Worm (Caenorhabditis elegans) whole organism, L4 larva: Measurements from ENCODE around the gene C09H10.5.
A peak's percentile ranks its signal among the peaks of the same experiment; 100 is the strongest.

Experiments
- F44E2.7 ChIP-seq: fragments of 200-800 bp; sonication (Bioruptor generic); IDR thresholded peaks from 2 replicates; pipeline ENCODE4 v2.1.2; 2022; ENCODE audit warnings: missing genetic modification characterization, missing compliant biosample characterization
- T20F7.1 ChIP-seq: fragments of 200-800 bp; sonication (Bioruptor generic); optimal IDR thresholded peaks from 2 replicates; lab custom pipeline; 2018; ENCODE audit warnings: mild to moderate bottlenecking, missing genetic modification characterization, missing compliant biosample characterization
- T26A8.4 ChIP-seq: fragments of 200-800 bp; sonication (Bioruptor generic); IDR thresholded peaks from 2 replicates; pipeline ENCODE4 v1.3.6; 2022; ENCODE audit warnings: missing genetic modification characterization, missing compliant biosample characterization
- Y5F2A.4 ChIP-seq: fragments of 200-800 bp; sonication (Bioruptor generic); optimal IDR thresholded peaks from 2 replicates; lab custom pipeline; 2018; ENCODE audit warnings: mild to moderate bottlenecking, missing genetic modification characterization, missing compliant biosample characterization
- aha-1 ChIP-seq: fragments of 150-350 bp; peaks from one replicate; lab custom pipeline; 2014; ENCODE audit warnings: missing biosample characterization, missing genetic modification characterization
- aly-2 ChIP-seq: sonication (generic microtip); optimal IDR thresholded peaks from 2 replicates; lab custom pipeline; 2018; ENCODE audit warnings: missing biosample characterization, missing genetic modification characterization
- arid-1 ChIP-seq: fragments of 200-800 bp; sonication (Bioruptor generic); conservative IDR thresholded peaks from 2 replicates; pipeline ENCODE4 v1.3.6; 2022; ENCODE audit warnings: missing genetic modification reagents, missing genetic modification characterization, missing compliant biosample characterization
- attf-4 ChIP-seq: sonication (generic microtip); optimal IDR thresholded peaks from 3 replicates; lab custom pipeline; 2017; ENCODE audit warnings: missing biosample characterization, missing genetic modification characterization
- ceh-62 ChIP-seq: sonication (generic microtip); optimal IDR thresholded peaks from 2 replicates; lab custom pipeline; 2017; ENCODE audit warnings: missing biosample characterization, missing genetic modification characterization
- ceh-82 ChIP-seq: sonication (generic microtip); optimal IDR thresholded peaks from 2 replicates; lab custom pipeline; 2017; ENCODE audit warnings: missing biosample characterization, missing genetic modification characterization
- ces-1 ChIP-seq: fragments of 150-350 bp; sonication (generic microtip); optimal IDR thresholded peaks from 4 replicates; lab custom pipeline; 2014; ENCODE audit warnings: missing biosample characterization, missing genetic modification reagents, missing genetic modification characterization
- ctbp-1 ChIP-seq: fragments of 200-800 bp; sonication (Bioruptor generic); IDR thresholded peaks from 2 replicates; pipeline ENCODE4 v1.3.6; 2022; ENCODE audit warnings: missing genetic modification reagents, missing genetic modification characterization, missing compliant biosample characterization
- daf-12 ChIP-seq: fragments of 150-350 bp; optimal IDR thresholded peaks from 2 replicates; lab custom pipeline; 2014; ENCODE audit warnings: missing biosample characterization, missing genetic modification reagents, missing genetic modification characterization
- daf-16 ChIP-seq, 3 experiments: sonication (generic microtip); optimal IDR thresholded peaks; 2 replicates each; lab custom pipeline; 2016 to 2017; ENCODE audit warnings: missing genetic modification characterization in 3 of 3, missing genetic modification reagents in 3 of 3, mild to moderate bottlenecking in 2 of 3, missing compliant biosample characterization in 2 of 3, missing biosample characterization in 1 of 3, moderate library complexity in 1 of 3
- daf-19 ChIP-seq: fragments of 200-800 bp; sonication (Bioruptor generic); conservative IDR thresholded peaks from 2 replicates; pipeline ENCODE4 v1.3.6; 2022; ENCODE audit warnings: missing genetic modification characterization, missing compliant biosample characterization
- daf-8 ChIP-seq: fragments of 200-800 bp; sonication (Bioruptor generic); IDR thresholded peaks from 2 replicates; pipeline ENCODE4 v1.3.6; 2022; ENCODE audit warnings: missing genetic modification characterization, missing compliant biosample characterization
- dmd-8 ChIP-seq: fragments of 200-800 bp; sonication (Bioruptor generic); IDR thresholded peaks from 2 replicates; pipeline ENCODE4 v1.3.6; 2022; ENCODE audit warnings: missing genetic modification characterization, missing compliant biosample characterization
- dmd-9 ChIP-seq: fragments of 200-800 bp; sonication (Bioruptor generic); IDR thresholded peaks from 2 replicates; pipeline ENCODE4 v1.3.6; 2022; ENCODE audit warnings: missing genetic modification reagents, missing genetic modification characterization, missing compliant biosample characterization
- dpl-1 ChIP-seq: fragments of 150-350 bp; optimal IDR thresholded peaks from 2 replicates; lab custom pipeline; 2014; ENCODE audit warnings: missing biosample characterization, missing genetic modification reagents, missing genetic modification characterization
- duxl-1 ChIP-seq: sonication (generic microtip); optimal IDR thresholded peaks from 2 replicates; lab custom pipeline; 2016; ENCODE audit warnings: mild to moderate bottlenecking, missing genetic modification characterization, moderate library complexity, missing compliant biosample characterization; ENCODE audit not compliant: poor library complexity
- dve-1 ChIP-seq: sonication (generic microtip); optimal IDR thresholded peaks from 2 replicates; lab custom pipeline; 2017; ENCODE audit warnings: antibody characterized with exemption, mild to moderate bottlenecking, missing genetic modification characterization, missing compliant biosample characterization; ENCODE audit not compliant: insufficient read depth
- egl-43 ChIP-seq: fragments of 200-800 bp; sonication (Bioruptor generic); IDR thresholded peaks from 2 replicates; pipeline ENCODE4 v1.3.6; 2022; ENCODE audit warnings: missing genetic modification reagents, missing genetic modification characterization, missing compliant biosample characterization
- gei-8 ChIP-seq: fragments of 200-800 bp; sonication (Bioruptor generic); optimal IDR thresholded peaks from 2 replicates; lab custom pipeline; 2018; ENCODE audit warnings: mild to moderate bottlenecking, missing genetic modification characterization, missing compliant biosample characterization
- hlh-11 ChIP-seq: fragments of 200-800 bp; sonication (Bioruptor generic); optimal IDR thresholded peaks from 2 replicates; lab custom pipeline; 2018; ENCODE audit warnings: mild to moderate bottlenecking, missing genetic modification characterization, missing compliant biosample characterization
- hlh-30 ChIP-seq: sonication (generic microtip); optimal IDR thresholded peaks from 2 replicates; lab custom pipeline; 2017; ENCODE audit warnings: antibody characterized with exemption, mild to moderate bottlenecking, missing genetic modification characterization, missing compliant biosample characterization; ENCODE audit not compliant: insufficient read depth
- hmg-1.1 ChIP-seq: fragments of 200-800 bp; sonication (Bioruptor generic); IDR thresholded peaks from 2 replicates; pipeline ENCODE4 v1.3.6; 2022; ENCODE audit warnings: missing genetic modification reagents, missing genetic modification characterization, missing compliant biosample characterization
- lin-29 ChIP-seq: fragments of 200-800 bp; sonication (Bioruptor generic); IDR thresholded peaks from 2 replicates; pipeline ENCODE4 v1.3.6; 2022; ENCODE audit warnings: missing genetic modification reagents, missing genetic modification characterization, missing compliant biosample characterization
- lin-38 ChIP-seq: fragments of 200-800 bp; sonication (Bioruptor generic); IDR thresholded peaks from 2 replicates; pipeline ENCODE4 v1.3.6; 2022; ENCODE audit warnings: missing genetic modification reagents, missing genetic modification characterization, missing compliant biosample characterization
- lsy-2 ChIP-seq, 2 experiments: fragments of 150-350 bp in 1 of 2; sonication (generic microtip) in 1 of 2; optimal IDR thresholded peaks; 2 replicates each; lab custom pipeline; 2014 to 2017; ENCODE audit warnings: missing biosample characterization in 2 of 2, missing genetic modification characterization in 2 of 2
- madf-5 ChIP-seq, 2 experiments: fragments of 200-800 bp; sonication (Bioruptor generic); IDR thresholded peaks; 2 replicates each; pipeline ENCODE4 v1.3.6; 2022; ENCODE audit warnings: missing compliant biosample characterization in 2 of 2, missing genetic modification characterization in 2 of 2
- madf-9 ChIP-seq: fragments of 200-800 bp; sonication (Bioruptor generic); conservative IDR thresholded peaks from 2 replicates; pipeline ENCODE4 v1.3.6; 2022; ENCODE audit warnings: missing genetic modification reagents, missing genetic modification characterization, missing compliant biosample characterization
- mdt-29 ChIP-seq: fragments of 200-800 bp; sonication (Bioruptor generic); IDR thresholded peaks from 2 replicates; pipeline ENCODE4 v1.3.6; 2022; ENCODE audit warnings: missing genetic modification reagents, missing genetic modification characterization, missing compliant biosample characterization
- mep-1 ChIP-seq: fragments of 150-350 bp; sonication (generic microtip); optimal IDR thresholded peaks from 3 replicates; lab custom pipeline; 2014; ENCODE audit warnings: missing biosample characterization, missing genetic modification characterization
- mes-2 ChIP-seq: sonication (generic microtip); optimal IDR thresholded peaks from 2 replicates; lab custom pipeline; 2016; ENCODE audit warnings: missing genotype, mild to moderate bottlenecking, missing genetic modification characterization, missing compliant biosample characterization; ENCODE audit not compliant: poor library complexity, severe bottlenecking
- mxl-2 ChIP-seq: fragments of 200-800 bp; sonication (Bioruptor generic); conservative IDR thresholded peaks from 2 replicates; pipeline ENCODE4 v1.3.6; 2022; ENCODE audit warnings: missing genetic modification reagents, missing genetic modification characterization, missing compliant biosample characterization
- nhr-10 ChIP-seq: fragments of 150-350 bp; optimal IDR thresholded peaks from 2 replicates; lab custom pipeline; 2014; ENCODE audit warnings: missing biosample characterization, missing genetic modification characterization
- nhr-102 ChIP-seq: sonication (generic microtip); optimal IDR thresholded peaks from 2 replicates; lab custom pipeline; 2016; ENCODE audit warnings: mild to moderate bottlenecking, missing genetic modification characterization, moderate library complexity, missing compliant biosample characterization
- nhr-28 ChIP-seq: fragments of 150-350 bp; optimal IDR thresholded peaks from 2 replicates; lab custom pipeline; 2014; ENCODE audit warnings: missing biosample characterization, missing genetic modification characterization
- nhr-48 ChIP-seq: sonication (generic microtip); optimal IDR thresholded peaks from 2 replicates; lab custom pipeline; 2016; ENCODE audit warnings: mild to moderate bottlenecking, missing genetic modification characterization, missing compliant biosample characterization
- nhr-6 ChIP-seq: fragments of 150-350 bp; optimal IDR thresholded peaks from 2 replicates; lab custom pipeline; 2014; ENCODE audit warnings: missing biosample characterization, missing genetic modification characterization
- nhr-77 ChIP-seq: fragments of 150-350 bp; optimal IDR thresholded peaks from 2 replicates; lab custom pipeline; 2014; ENCODE audit warnings: missing biosample characterization, missing genetic modification characterization
- pha-4 ChIP-seq, 2 experiments: fragments of 150-350 bp in 1 of 2; fragments of 200-800 bp in 1 of 2; sonication (Bioruptor generic) in 1 of 2; IDR thresholded peaks in 1 of 2; optimal IDR thresholded peaks in 1 of 2; 2 replicates each; pipeline versions ENCODE4 v1.3.6 to Lab custom; 2014 to 2022; ENCODE audit warnings: missing genetic modification characterization in 2 of 2, missing genetic modification reagents in 2 of 2, missing biosample characterization in 1 of 2, missing compliant biosample characterization in 1 of 2
- sdz-12 ChIP-seq: fragments of 200-800 bp; sonication (Bioruptor generic); optimal IDR thresholded peaks from 2 replicates; lab custom pipeline; 2018; ENCODE audit warnings: mild to moderate bottlenecking, missing genetic modification characterization, missing compliant biosample characterization
- spr-1 ChIP-seq: sonication (generic microtip); optimal IDR thresholded peaks from 2 replicates; lab custom pipeline; 2016; ENCODE audit warnings: mild to moderate bottlenecking, missing genetic modification characterization, missing compliant biosample characterization
- spr-3 ChIP-seq: fragments of 200-800 bp; sonication (Bioruptor generic); optimal IDR thresholded peaks from 2 replicates; lab custom pipeline; 2018; ENCODE audit warnings: mild to moderate bottlenecking, missing genetic modification characterization, missing compliant biosample characterization
- tag-97 ChIP-seq: fragments of 200-800 bp; sonication (Bioruptor generic); IDR thresholded peaks from 2 replicates; pipeline ENCODE4 v1.3.6; 2022; ENCODE audit warnings: missing genetic modification characterization, missing compliant biosample characterization
- tra-1 ChIP-seq: fragments of 200-800 bp; sonication (Bioruptor generic); IDR thresholded peaks from 2 replicates; pipeline ENCODE4 v1.3.6; 2022; ENCODE audit warnings: missing genetic modification reagents, missing genetic modification characterization, missing compliant biosample characterization
- zag-1 ChIP-seq: fragments of 150-350 bp; optimal IDR thresholded peaks from 2 replicates; lab custom pipeline; 2014; ENCODE audit warnings: missing biosample characterization, missing genetic modification characterization

C09H10.5 gene

ce11 chrII:11152495-11152894, 48.9 kb upstream of the C09H10.5 start, which contains the start of gene pqm-1:
TSS of gene pqm-1 (minus strand) at chrII:11152595.
- TF ChIP-seq tag-97 (GFP tag; lab: Robert Waterston, UW) (no peak), aha-1 (peak; percentile 21)

ce11 chrII:11150976-11151375, 47.4 kb upstream of the C09H10.5 start:
- TF ChIP-seq dpl-1 (GFP tag; lab: Kevin White, UChicago) (no peak), T20F7.1 (peak; percentile 21), lin-38 (GFP tag; lab: Robert Waterston, UW) (0 out of 2 replicates have a peak, but pooled peaks have one; percentile 25), hlh-30 (tag; lab: Kevin White, UChicago) (peak; percentile 81), egl-43 (GFP tag; lab: Robert Waterston, UW) (no peak), hlh-11 (tag; lab: Kevin White, UChicago) (peak; percentile 87), madf-5 (GFP tag; IDR thresholded peaks at IDR 0.05; lab: Robert Waterston, UW) (no peak), madf-9 (GFP tag; lab: Robert Waterston, UW) (no peak), lin-29 (no peak), mxl-2 (no peak), tra-1 (GFP tag; lab: Robert Waterston, UW) (peak; percentile 56; the same call in 1 of the 2 replicates), mdt-29 (peak; percentile 87), aha-1 (peak; percentile 81), F44E2.7 (GFP tag; lab: Robert Waterston, UW) (no peak), hmg-1.1 (GFP tag; lab: Robert Waterston, UW) (no peak), ceh-82 (tag; lab: Kevin White, UChicago) (no peak), daf-16 (GFP tag; optimal IDR thresholded peaks at IDR 0.05; lab: Kevin White, UChicago) (peak in 1 of 2 experiments; percentile 22), daf-16 (tag; optimal IDR thresholded peaks at IDR 0.05; lab: Kevin White, UChicago) (peak; percentile 93), ceh-62 (no peak), dve-1 (peak; percentile 93), Y5F2A.4 (GFP tag; lab: Kevin White, UChicago) (no peak), daf-12 (tag; lab: Kevin White, UChicago) (no peak), spr-3 (GFP tag; lab: Kevin White, UChicago) (no peak), daf-8 (no peak), gei-8 (GFP tag; lab: Kevin White, UChicago) (peak; percentile 49), mes-2 (tag; lab: Kevin White, UChicago) (peak; percentile 39), dmd-9 (GFP tag; lab: Robert Waterston, UW) (no peak), zag-1 (tag; lab: Kevin White, UChicago) (no peak), spr-1 (tag; lab: Kevin White, UChicago) (no peak), pha-4 (GFP tag; IDR thresholded peaks at IDR 0.05; lab: Robert Waterston, UW) (no peak), pha-4 (tag; optimal IDR thresholded peaks at IDR 0.05; lab: Kevin White, UChicago) (no peak), nhr-28 (tag; lab: Kevin White, UChicago) (peak; percentile 66), T26A8.4 (0 out of 2 replicates have a peak, but pooled peaks have one; percentile 49), daf-19 (no peak), ces-1 (GFP tag; lab: Kevin White, UChicago) (no peak), nhr-77 (tag; lab: Kevin White, UChicago) (peak; percentile 69), lsy-2 (tag; optimal IDR thresholded peaks at IDR 0.05; lab: Kevin White, UChicago) (peak in 1 of 2 experiments; percentile 47), nhr-10 (tag; lab: Kevin White, UChicago) (peak; percentile 79), nhr-6 (tag; lab: Kevin White, UChicago) (no peak), aly-2 (no peak), dmd-8 (GFP tag; lab: Robert Waterston, UW) (no peak), ctbp-1 (GFP tag; lab: Robert Waterston, UW) (no peak), duxl-1 (tag; lab: Kevin White, UChicago) (no peak), mep-1 (tag; lab: Kevin White, UChicago) (peak; percentile 37), nhr-48 (tag; lab: Kevin White, UChicago) (peak; percentile 79), sdz-12 (GFP tag; lab: Kevin White, UChicago) (no peak), arid-1 (no peak), attf-4 (tag; lab: Kevin White, UChicago) (no peak), nhr-102 (tag; lab: Kevin White, UChicago) (peak; percentile 60)
